Worm (Caenorhabditis elegans): ENCODE data around the gene ghi-1.

The ghi-1 gene

DNA sequence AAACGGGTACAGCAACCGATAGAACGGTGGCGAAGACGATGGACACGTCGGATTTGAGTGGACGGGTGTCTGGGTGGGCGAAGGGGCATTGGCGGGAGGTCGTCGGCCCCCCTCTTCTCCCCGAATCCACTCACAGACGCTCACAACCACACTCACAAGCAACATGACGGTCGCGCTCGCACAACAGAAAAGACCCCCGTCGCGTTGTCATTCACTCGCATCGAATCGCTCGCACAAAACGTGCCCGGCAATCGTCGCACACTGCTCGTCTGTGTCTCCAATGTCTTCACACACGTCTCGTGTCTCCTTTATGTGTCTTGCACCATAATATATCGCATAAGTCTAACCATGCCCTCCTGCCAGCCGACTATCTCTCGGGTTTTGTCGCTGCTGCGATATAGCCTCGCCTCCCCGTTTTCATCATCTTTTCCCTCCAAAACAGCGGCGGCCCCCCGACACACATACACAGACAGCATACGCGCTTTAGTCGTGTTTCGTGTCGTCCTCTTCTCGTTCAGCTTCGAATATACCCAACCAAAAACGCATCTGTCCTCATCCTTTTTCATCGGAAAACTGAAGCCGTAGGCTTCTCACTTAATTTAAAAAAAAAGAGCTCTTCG lies 12.4 kb upstream of the ghi-1 start (continued):
- TF ChIP-seq lsy-12 (tag; optimal IDR thresholded peaks at IDR 0.05) (peak; percentile 81), ZK546.5 (tag; optimal IDR thresholded peaks at IDR 0.05) (no peak), fkh-10 (GFP tag; optimal IDR thresholded peaks at IDR 0.05) (peak; percentile 80), R02D3.7 (tag; optimal IDR thresholded peaks at IDR 0.05) (peak; percentile 48), elt-2 (tag; optimal IDR thresholded peaks at IDR 0.05) (peak; percentile 76), ceh-28 (tag; optimal IDR thresholded peaks at IDR 0.05) (peak; percentile 58), nhr-28 (tag; optimal IDR thresholded peaks at IDR 0.05) (no peak), nhr-43 (tag; optimal IDR thresholded peaks at IDR 0.05; ENCODE audit: poor library complexity, severe bottlenecking) (peak; percentile 86), lin-15B (tag; optimal IDR thresholded peaks at IDR 0.05) (peak; percentile 69), zag-1 (tag; optimal IDR thresholded peaks at IDR 0.05) (no peak), fos-1 (tag; optimal IDR thresholded peaks at IDR 0.05) (peak; percentile 53), ama-1 (optimal IDR thresholded peaks at IDR 0.05) (no peak), nfya-1 (tag; optimal IDR thresholded peaks at IDR 0.05; ENCODE audit: insufficient read depth) (peak; percentile 80), pqm-1 (tag; optimal IDR thresholded peaks at IDR 0.05) (peak; percentile 43), unc-39 (tag; optimal IDR thresholded peaks at IDR 0.05) (no peak), mdl-1 (tag; optimal IDR thresholded peaks at IDR 0.05) (peak; percentile 82), elt-3 (tag; optimal IDR thresholded peaks at IDR 0.05) (no peak), pha-4 (tag; optimal IDR thresholded peaks at IDR 0.05) (peak; percentile 81), fkh-2 (tag; optimal IDR thresholded peaks at IDR 0.05) (no peak), sea-2 (GFP tag; optimal IDR thresholded peaks at IDR 0.05) (peak; percentile 92), skn-1 (tag; optimal IDR thresholded peaks at IDR 0.05) (peak; percentile 63), nhr-67 (tag; optimal IDR thresholded peaks at IDR 0.05) (no peak), ztf-4 (tag; optimal IDR thresholded peaks at IDR 0.05) (peak; percentile 64), snpc-4 (tag; optimal IDR thresholded peaks at IDR 0.05) (peak; percentile 53)

DNA sequence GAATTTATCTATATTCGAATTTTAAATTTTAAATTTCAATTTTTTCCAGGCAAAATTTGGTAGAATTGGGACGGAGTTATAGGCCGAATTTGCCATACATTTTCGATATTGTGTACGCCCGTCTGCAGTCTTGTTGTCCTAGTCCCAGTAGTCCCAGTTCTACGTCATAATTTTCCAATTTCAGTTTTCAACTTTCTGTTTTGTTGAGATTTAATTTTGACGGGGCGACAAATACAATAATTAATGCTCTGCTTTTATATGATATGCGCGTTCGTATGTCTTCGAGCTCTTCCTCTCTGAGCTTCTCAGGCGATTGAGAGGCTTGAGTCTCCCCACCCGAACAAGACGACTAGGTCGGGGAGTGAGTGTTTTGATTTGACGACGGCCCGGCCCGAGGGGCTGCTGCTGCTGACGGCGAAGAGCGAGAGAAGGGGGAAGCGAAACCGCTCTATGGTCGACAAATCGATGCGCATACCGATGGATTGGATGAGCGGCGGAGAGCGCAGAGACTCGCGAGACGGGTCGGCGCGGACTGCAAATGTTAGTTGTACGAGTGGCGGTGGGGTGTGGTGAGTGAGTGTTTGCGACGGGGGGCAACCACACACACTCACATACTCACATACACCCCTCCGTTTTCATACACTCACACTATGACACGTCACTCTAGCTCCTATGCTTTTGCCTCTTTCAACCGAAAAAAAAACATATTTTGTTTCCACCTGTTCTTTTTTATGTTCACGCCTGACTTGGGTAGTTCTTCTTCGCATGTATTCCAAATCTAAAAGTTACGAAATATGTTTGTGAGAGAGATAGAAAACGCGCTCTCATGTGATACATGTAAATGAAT lies 11.6 kb upstream of the ghi-1 start:
- TF ChIP-seq sea-2 (GFP tag; optimal IDR thresholded peaks at IDR 0.05) (peak; percentile 96), pha-4 (tag; optimal IDR thresholded peaks at IDR 0.05) (peak; percentile 89), ztf-4 (tag; optimal IDR thresholded peaks at IDR 0.05) (peak; percentile 2), eor-1 (tag; optimal IDR thresholded peaks at IDR 0.05) (no peak), egl-5 (tag; optimal IDR thresholded peaks at IDR 0.05) (no peak), R02D3.7 (tag; optimal IDR thresholded peaks at IDR 0.05) (peak; percentile 54), pqm-1 (tag; optimal IDR thresholded peaks at IDR 0.05) (peak; percentile 55), mdl-1 (tag; optimal IDR thresholded peaks at IDR 0.05) (no peak), zag-1 (tag; optimal IDR thresholded peaks at IDR 0.05) (peak; percentile 35), nhr-77 (tag; optimal IDR thresholded peaks at IDR 0.05) (no peak), fkh-2 (tag; optimal IDR thresholded peaks at IDR 0.05) (peak; percentile 19), elt-1 (tag; optimal IDR thresholded peaks at IDR 0.05) (no peak), jun-1 (tag; optimal IDR thresholded peaks at IDR 0.05) (peak; percentile 86), nhr-67 (tag; optimal IDR thresholded peaks at IDR 0.05) (no peak), nfya-1 (tag; optimal IDR thresholded peaks at IDR 0.05; ENCODE audit: insufficient read depth) (peak; percentile 89), hmg-11 (tag; optimal IDR thresholded peaks at IDR 0.05) (peak; percentile 87), nhr-12 (tag; optimal IDR thresholded peaks at IDR 0.05) (no peak), unc-39 (tag; optimal IDR thresholded peaks at IDR 0.05) (no peak), tbx-2 (tag; optimal IDR thresholded peaks at IDR 0.05) (peak; percentile 10), unc-62 (GFP tag; optimal IDR thresholded peaks at IDR 0.05) (peak; percentile 80), mml-1 (tag; optimal IDR thresholded peaks at IDR 0.05) (no peak), fos-1 (tag; optimal IDR thresholded peaks at IDR 0.05) (peak; percentile 50), elt-2 (tag; optimal IDR thresholded peaks at IDR 0.05) (peak; percentile 75), fkh-10 (GFP tag; optimal IDR thresholded peaks at IDR 0.05) (no peak), nhr-25 (tag; optimal IDR thresholded peaks at IDR 0.05) (peak; percentile 72), ceh-28 (tag; optimal IDR thresholded peaks at IDR 0.05) (peak; percentile 87), ama-1 (optimal IDR thresholded peaks at IDR 0.05) (peak; percentile 91), ceh-9 (tag; optimal IDR thresholded peaks at IDR 0.05) (no peak), lin-39 (tag; optimal IDR thresholded peaks at IDR 0.05) (peak; percentile 99), ZK546.5 (tag; optimal IDR thresholded peaks at IDR 0.05) (no peak), nhr-43 (tag; optimal IDR thresholded peaks at IDR 0.05; ENCODE audit: poor library complexity, severe bottlenecking) (peak; percentile 9), nhr-11 (tag; optimal IDR thresholded peaks at IDR 0.05) (peak; percentile 81), lin-15B (tag; optimal IDR thresholded peaks at IDR 0.05) (peak; percentile 72), daf-12 (tag; optimal IDR thresholded peaks at IDR 0.05) (no peak), nhr-23 (tag; optimal IDR thresholded peaks at IDR 0.05) (peak; percentile 79), snpc-4 (tag; optimal IDR thresholded peaks at IDR 0.05) (peak; percentile 46), egl-27 (tag; optimal IDR thresholded peaks at IDR 0.05) (peak; percentile 40), elt-3 (tag; optimal IDR thresholded peaks at IDR 0.05) (peak in 1 of 3 experiments; percentile 25), ceh-16 (tag; optimal IDR thresholded peaks at IDR 0.05) (no peak), skn-1 (tag; optimal IDR thresholded peaks at IDR 0.05) (peak; percentile 49), lsy-12 (tag; optimal IDR thresholded peaks at IDR 0.05) (peak; percentile 81)

All from whole organism, L3 larva.